Worm (Caenorhabditis elegans): ENCODE results near the gene ugt-55.

ugt-55 gene

DNA sequence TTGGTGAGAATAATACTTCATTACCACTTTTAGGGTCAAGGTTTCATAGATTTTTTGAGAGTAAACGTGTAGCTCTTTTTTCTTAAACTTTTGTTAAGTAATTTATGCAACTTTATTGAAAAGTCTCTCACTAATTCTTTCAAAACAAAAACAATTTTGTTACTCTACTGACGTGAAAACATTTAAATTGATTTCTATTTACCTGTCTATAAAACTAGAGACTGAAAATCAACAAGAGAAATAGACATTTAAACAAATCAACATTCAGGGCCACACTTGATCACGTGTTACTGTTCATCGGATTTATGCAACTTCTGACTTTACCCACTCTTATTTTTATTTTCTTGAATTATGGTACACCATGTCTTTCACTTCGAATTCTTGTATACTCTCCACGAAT, at the start of gene ugt-55:
TSS of gene ugt-55 (plus strand) at position 301 of the 400 bp plus-strand sequence.
- TF ChIP-seq eyg-1 (tag; optimal IDR thresholded peaks at IDR 0.05) (no peak), sox-4 (tag; optimal IDR thresholded peaks at IDR 0.05) (no peak), unc-3 (GFP tag; conservative IDR thresholded peaks at IDR 0.05) (no peak), unc-3 (tag; optimal IDR thresholded peaks at IDR 0.05) (no peak)

ce11 chrV:12208678-12209077, 47.8 kb upstream of the ugt-55 start:
- no peak for TF ChIP-seq che-1 (tag; optimal IDR thresholded peaks at IDR 0.05)
- TF ChIP-seq elt-2 (tag; optimal IDR thresholded peaks at IDR 0.05), result peak; percentile 13
- TF ChIP-seq ceh-18 (tag; optimal IDR thresholded peaks at IDR 0.05), result peak; percentile 19

DNA sequence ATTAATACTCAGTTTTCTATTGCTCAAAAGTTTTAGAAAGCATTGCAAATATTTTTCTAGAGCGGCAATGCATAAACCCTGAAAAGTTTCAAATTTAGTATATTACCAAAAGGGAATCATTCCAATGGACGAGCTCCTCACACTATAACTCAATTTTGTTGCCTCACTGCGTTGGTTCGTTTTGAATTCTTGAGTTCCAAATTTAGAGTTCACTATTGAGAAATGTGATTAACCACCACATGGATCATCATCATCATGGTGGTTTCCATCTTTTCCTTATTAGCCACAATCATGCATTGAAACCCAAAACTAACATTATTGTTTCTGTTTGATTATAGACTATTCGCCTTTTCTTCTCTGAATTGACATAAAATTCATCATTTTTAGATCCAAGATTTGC, 46.5 kb upstream of the ugt-55 start:
- peak; percentile 87 for TF ChIP-seq unc-42 (tag; optimal IDR thresholded peaks at IDR 0.05)
- no peak for TF ChIP-seq pat-9 (tag; optimal IDR thresholded peaks at IDR 0.05)

DNA sequence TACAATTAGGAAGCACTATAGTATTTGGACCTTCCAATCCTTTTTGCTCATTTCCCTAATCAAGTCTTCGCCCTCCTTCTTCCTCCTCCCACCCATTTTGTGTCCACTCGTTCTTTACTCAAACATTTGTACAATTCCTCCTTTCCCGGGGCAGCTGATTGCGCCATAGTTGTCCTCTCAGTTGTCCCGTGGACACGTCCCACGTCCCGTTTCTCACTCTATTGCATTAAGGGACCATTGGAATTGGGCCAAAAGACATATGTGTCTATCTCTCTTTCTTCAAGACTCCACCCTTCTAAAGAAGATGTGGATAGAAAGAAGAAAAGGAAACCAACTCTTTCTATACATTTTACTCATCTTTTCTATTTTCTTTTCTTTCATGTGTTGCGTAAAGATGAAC, 45.4 kb upstream of the ugt-55 start:
- TF ChIP-seq ceh-31 (tag; optimal IDR thresholded peaks at IDR 0.05) (peak; percentile 65), syd-9 (tag; optimal IDR thresholded peaks at IDR 0.05) (no peak), unc-42 (tag; optimal IDR thresholded peaks at IDR 0.05) (peak; percentile 95)

ce11 chrV:12213027-12213426, 43.5 kb upstream of the ugt-55 start, which contains the start of gene vab-8:
Gene vab-8 (plus strand): TSS chrV:12213327.
- TF ChIP-seq K02D7.2 (tag; optimal IDR thresholded peaks at IDR 0.05) (no peak), dve-1 (tag; optimal IDR thresholded peaks at IDR 0.05) (no peak), T23F11.4 (GFP tag; optimal IDR thresholded peaks at IDR 0.05) (no peak), elt-2 (tag; optimal IDR thresholded peaks at IDR 0.05) (peak; percentile 26), ceh-31 (tag; optimal IDR thresholded peaks at IDR 0.05) (no peak), ceh-19 (GFP tag; optimal IDR thresholded peaks at IDR 0.05) (no peak), ets-4 (tag; optimal IDR thresholded peaks at IDR 0.05) (no peak)

DNA sequence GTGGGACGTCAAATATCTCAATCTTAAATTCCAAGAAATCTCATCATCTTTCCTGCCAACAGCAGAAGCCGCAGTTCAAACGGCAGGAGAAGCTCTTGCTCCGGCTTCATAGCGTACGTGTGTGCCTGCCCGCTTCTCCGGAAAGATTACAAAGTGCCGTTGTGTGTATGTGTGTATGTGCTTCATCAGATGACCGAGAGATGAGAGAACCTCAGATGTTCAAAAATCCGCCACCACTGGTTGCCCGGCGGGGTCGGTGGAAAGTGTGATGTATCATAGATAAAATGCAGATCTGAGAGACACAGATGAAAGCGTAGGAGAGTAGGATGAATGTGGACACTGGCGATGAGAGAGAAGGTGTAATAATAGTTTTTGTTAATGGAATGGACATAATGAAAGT, 23.1 kb upstream of the ugt-55 start:
- TF ChIP-seq pha-2 (tag; optimal IDR thresholded peaks at IDR 0.05), result no peak
- peak; percentile 64 for TF ChIP-seq unc-55 (GFP tag; optimal IDR thresholded peaks at IDR 0.05)
- peak; percentile 6 for TF ChIP-seq ceh-34 (tag; optimal IDR thresholded peaks at IDR 0.05)
- no peak for TF ChIP-seq ceh-19 (GFP tag; optimal IDR thresholded peaks at IDR 0.05)
- TF ChIP-seq rnt-1 (tag; optimal IDR thresholded peaks at IDR 0.05), result peak; percentile 61
- no peak for TF ChIP-seq sox-2 (GFP tag; IDR thresholded peaks at IDR 0.05)
- peak; percentile 31 for TF ChIP-seq ceh-18 (tag; optimal IDR thresholded peaks at IDR 0.05)
- TF ChIP-seq nfya-1 (tag; optimal IDR thresholded peaks at IDR 0.05), result peak; percentile 55
- TF ChIP-seq pat-9 (tag; optimal IDR thresholded peaks at IDR 0.05), result peak; percentile 7

DNA sequence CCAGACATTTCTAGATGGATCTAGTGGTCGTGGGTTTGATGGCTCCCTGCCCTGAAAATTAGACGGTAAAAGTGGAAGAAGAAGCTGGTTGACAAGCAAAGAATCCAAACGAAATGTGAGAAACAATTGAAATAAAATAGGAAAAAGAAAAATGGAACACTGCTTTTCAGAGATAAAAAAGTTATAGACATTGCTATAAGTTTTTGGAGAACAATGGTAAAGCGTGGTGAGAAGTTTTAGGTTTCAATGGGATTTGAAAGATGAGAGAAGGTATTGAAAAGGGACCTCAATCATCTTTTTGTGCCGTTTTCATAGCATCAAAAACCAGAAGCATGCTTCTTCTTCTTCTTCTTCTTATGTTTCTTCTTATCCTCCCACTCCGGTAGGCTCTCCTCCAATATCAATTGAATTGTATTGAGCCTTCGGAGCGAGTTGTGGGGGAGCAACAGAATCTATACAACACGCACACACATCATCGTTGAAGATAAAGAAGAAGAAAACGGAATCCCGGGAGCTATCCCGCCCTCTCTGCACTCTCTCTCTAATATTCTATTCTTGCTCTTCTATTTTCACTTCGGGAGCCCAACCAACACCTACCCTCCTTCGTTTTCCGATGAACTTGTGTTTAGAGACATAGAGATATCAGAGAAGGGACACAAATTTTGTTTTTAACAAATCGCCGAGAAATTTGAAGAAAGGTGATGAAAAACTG, 22.0 kb upstream of the ugt-55 start, which contains the start of gene myo-3:
TSS of gene myo-3 (minus strand) at position 51 of the 712 bp plus-strand sequence.
- peak; percentile 80 for TF ChIP-seq ceh-18 (tag; optimal IDR thresholded peaks at IDR 0.05)
- no peak for TF ChIP-seq lim-6 (tag; optimal IDR thresholded peaks at IDR 0.05)
- peak; percentile 12 for TF ChIP-seq nfya-1 (tag; optimal IDR thresholded peaks at IDR 0.05)
- TF ChIP-seq rnt-1 (tag; optimal IDR thresholded peaks at IDR 0.05), result peak; percentile 37
- TF ChIP-seq ceh-34 (tag; optimal IDR thresholded peaks at IDR 0.05), result peak; percentile 22

- TF ChIP-seq ceh-18 (tag; optimal IDR thresholded peaks at IDR 0.05), result peak; percentile 27
- TF ChIP-seq nfya-1 (tag; optimal IDR thresholded peaks at IDR 0.05), result peak; percentile 23
- TF ChIP-seq unc-55 (GFP tag; optimal IDR thresholded peaks at IDR 0.05), result peak; percentile 15
- no peak for TF ChIP-seq ceh-9 (tag; optimal IDR thresholded peaks at IDR 0.05)
- no peak for TF ChIP-seq C38D4.7 (GFP tag; optimal IDR thresholded peaks at IDR 0.05)
Observed at ce11 chrV:12235502-12235901, 21.0 kb upstream of the ugt-55 start.

Measured in whole organism, late embryonic.